Fruit fly (Drosophila melanogaster): ENCODE results near the gene AdamTS-A.

AdamTS-A gene

DNA sequence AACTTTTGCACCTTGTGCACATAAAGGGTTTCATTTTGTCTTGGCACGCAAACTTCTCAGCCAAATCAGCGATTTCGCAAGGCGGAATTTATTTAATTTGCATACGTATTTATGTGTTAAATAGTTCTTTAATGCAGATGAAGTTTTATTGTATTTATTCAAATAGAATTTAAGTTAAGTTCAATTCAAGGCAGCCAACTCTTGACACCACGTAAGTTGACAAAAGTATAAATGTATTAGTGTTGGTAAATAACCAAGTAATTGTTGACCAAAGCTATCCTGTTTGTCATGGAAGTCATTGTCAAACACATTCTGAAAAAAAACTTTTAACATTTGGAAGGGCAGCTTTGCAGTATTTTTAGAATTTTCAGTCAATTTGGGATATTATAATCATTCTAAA is 18.3 kb upstream of the AdamTS-A start, which contains the start of gene maca (continued):
- no peak for TF ChIP-seq CG3838 (GFP tag; optimal IDR thresholded peaks at IDR 0.05)
- TF ChIP-seq ems (GFP tag; optimal IDR thresholded peaks at IDR 0.05), result no peak
- TF ChIP-seq Max (GFP tag; optimal IDR thresholded peaks at IDR 0.05), result no peak
- TF ChIP-seq pita (GFP tag; optimal IDR thresholded peaks at IDR 0.05), result no peak

DNA sequence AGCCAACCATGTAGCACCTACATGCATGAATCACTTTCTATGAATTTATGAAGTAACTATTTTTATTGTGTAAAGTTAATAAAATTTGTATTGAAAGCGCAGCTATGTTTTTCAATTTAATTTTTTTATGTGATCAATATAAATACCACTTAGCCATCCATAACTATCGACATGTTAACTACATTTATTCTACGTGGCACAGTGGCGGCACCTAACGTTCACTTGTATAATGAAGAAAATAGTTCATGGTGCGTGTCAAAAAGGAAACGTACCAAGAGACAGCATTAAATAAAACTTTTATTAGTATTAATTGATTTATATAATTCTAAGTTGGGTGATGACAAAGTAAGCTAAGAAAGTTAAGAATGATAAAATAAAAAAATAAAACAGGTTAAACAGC is 17.2 kb upstream of the AdamTS-A start:
- TF ChIP-seq Abd-B (GFP tag; optimal IDR thresholded peaks at IDR 0.05) (peak; percentile 32), sd (tag; optimal IDR thresholded peaks at IDR 0.05) (no peak), Xbp1 (GFP tag; optimal IDR thresholded peaks at IDR 0.05) (peak; percentile 16), CG16813 (GFP tag; IDR thresholded peaks at IDR 0.05; ENCODE audit: partially characterized antibody) (peak; percentile 46; the same call in 1 of the 3 replicates), knrl (GFP tag; IDR thresholded peaks at IDR 0.05; ENCODE audit: partially characterized antibody) (peak; percentile 51; the same call in 2 of the 3 replicates), Hsf (GFP tag; optimal IDR thresholded peaks at IDR 0.05) (peak; percentile 12), CG6791 (GFP tag; IDR thresholded peaks at IDR 0.05; ENCODE audit: partially characterized antibody) (peak; percentile 42; the same call in 1 of the 3 replicates), HmgZ (tag; optimal IDR thresholded peaks at IDR 0.05) (peak; percentile 2), Ets97D (GFP tag; optimal IDR thresholded peaks at IDR 0.05) (peak; percentile 3), Opbp (GFP tag; IDR thresholded peaks at IDR 0.05; ENCODE audit: partially characterized antibody) (peak; percentile 36; the same call in 1 of the 3 replicates), CG14710 (tag; optimal IDR thresholded peaks at IDR 0.05) (peak; percentile 11), vfl (GFP tag; optimal IDR thresholded peaks at IDR 0.05) (no peak), az2 (GFP tag; optimal IDR thresholded peaks at IDR 0.05) (peak; percentile 18), zen (tag; optimal IDR thresholded peaks at IDR 0.05) (peak; percentile 16), pita (GFP tag; optimal IDR thresholded peaks at IDR 0.05) (peak; percentile 11), Hr3 (GFP tag; optimal IDR thresholded peaks at IDR 0.05) (peak; percentile 22), corto (GFP tag; optimal IDR thresholded peaks at IDR 0.05) (no peak), nmo (GFP tag; optimal IDR thresholded peaks at IDR 0.05) (peak; percentile 9), CG9876 (GFP tag; optimal IDR thresholded peaks at IDR 0.05) (no peak), Bgb (GFP tag; IDR thresholded peaks at IDR 0.05; ENCODE audit: partially characterized antibody) (peak; percentile 69), CG3065 (GFP tag; optimal IDR thresholded peaks at IDR 0.05) (no peak), Dip2 (GFP tag; IDR thresholded peaks at IDR 0.05) (peak; percentile 91), stwl (tag; optimal IDR thresholded peaks at IDR 0.05) (peak; percentile 74), bbx (GFP tag; IDR thresholded peaks at IDR 0.05; ENCODE audit: partially characterized antibody) (0 out of 2 replicates have a peak, but pooled peaks have one; percentile 15), NfI (GFP tag; optimal IDR thresholded peaks at IDR 0.05) (peak; percentile 13), klu (GFP tag; IDR thresholded peaks at IDR 0.05) (no peak), CoRest (tag; optimal IDR thresholded peaks at IDR 0.05) (peak; percentile 16), slp2 (GFP tag; optimal IDR thresholded peaks at IDR 0.05) (no peak), amos (GFP tag; IDR thresholded peaks at IDR 0.05; ENCODE audit: partially characterized antibody) (peak; percentile 64; the same call in 1 of the 2 replicates), lmd (GFP tag; IDR thresholded peaks at IDR 0.05) (no peak), CG2199 (GFP tag; IDR thresholded peaks at IDR 0.05) (peak; percentile 90), phol (tag; optimal IDR thresholded peaks at IDR 0.05) (peak; percentile 7), Dek (tag; optimal IDR thresholded peaks at IDR 0.05) (no peak), inv (GFP tag; IDR thresholded peaks at IDR 0.05; ENCODE audit: partially characterized antibody) (0 out of 2 replicates have a peak, but pooled peaks have one; percentile 7), Med (GFP tag) (peak; percentile 80), Dll (GFP tag; IDR thresholded peaks at IDR 0.05; ENCODE audit: partially characterized antibody) (no peak), pnt (GFP tag; optimal IDR thresholded peaks at IDR 0.05) (no peak), CG15696 (tag; optimal IDR thresholded peaks at IDR 0.05) (peak; percentile 0), CTCF (GFP tag; optimal IDR thresholded peaks at IDR 0.05) (peak; percentile 95), ci (GFP tag; IDR thresholded peaks at IDR 0.05) (peak; percentile 45; the same call in 1 of the 3 replicates)

Data from whole organism, embryonic.